Fruit fly (Drosophila melanogaster): ENCODE measurements around the gene t.

- no peak for TF ChIP-seq rgr (GFP tag; optimal IDR thresholded peaks at IDR 0.05)
- no peak for TF ChIP-seq Dif (GFP tag; optimal IDR thresholded peaks at IDR 0.05; ENCODE audit: partially characterized antibody)
- TF ChIP-seq CG9705 (GFP tag; optimal IDR thresholded peaks at IDR 0.05) = no peak
- no peak for TF ChIP-seq pan (optimal IDR thresholded peaks at IDR 0.05)
- TF ChIP-seq h (GFP tag; optimal IDR thresholded peaks at IDR 0.05) = no peak
- no peak for TF ChIP-seq sage (GFP tag; optimal IDR thresholded peaks at IDR 0.05)
- no peak for TF ChIP-seq Rel (GFP tag; optimal IDR thresholded peaks at IDR 0.05)
- no peak for TF ChIP-seq Rel (tag; optimal IDR thresholded peaks at IDR 0.05)
These were observed 32.0 kb upstream of the t start for dm6 chrX:9255021-9255420.
